Worm (Caenorhabditis elegans): ENCODE measurements around the gene npp-22.
A peak's percentile ranks its signal among the peaks of the same experiment; 100 is the strongest.

The npp-22 gene

ce11 chrV:11773934-11774333 is 40.7 kb upstream of the npp-22 start:
- TF ChIP-seq unc-39 (tag; optimal IDR thresholded peaks at IDR 0.05) (no peak), nhr-28 (tag; optimal IDR thresholded peaks at IDR 0.05) (peak; percentile 34), ctbp-1 (GFP tag; IDR thresholded peaks at IDR 0.05) (no peak), arid-1 (GFP tag; conservative IDR thresholded peaks at IDR 0.05) (no peak), ztf-7 (tag; optimal IDR thresholded peaks at IDR 0.05) (no peak), nhr-237 (tag; optimal IDR thresholded peaks at IDR 0.05) (no peak), dve-1 (tag; optimal IDR thresholded peaks at IDR 0.05; ENCODE audit: insufficient read depth) (peak; percentile 57), egl-43 (GFP tag; IDR thresholded peaks at IDR 0.05) (no peak), mdl-1 (tag; optimal IDR thresholded peaks at IDR 0.05) (no peak), ZK337.2 (GFP tag; IDR thresholded peaks at IDR 0.05) (no peak), spr-1 (tag; optimal IDR thresholded peaks at IDR 0.05) (no peak), daf-12 (tag; optimal IDR thresholded peaks at IDR 0.05) (no peak), zag-1 (tag; optimal IDR thresholded peaks at IDR 0.05) (no peak), F44E2.7 (GFP tag; IDR thresholded peaks at IDR 0.05) (no peak), dmd-6 (GFP tag; IDR thresholded peaks at IDR 0.05) (no peak), unc-62 (GFP tag; optimal IDR thresholded peaks at IDR 0.05 in 1 of 2) (peak in 1 of 2 experiments; percentile 92), unc-62 (tag; optimal IDR thresholded peaks at IDR 0.05) (no peak), nhr-6 (tag; optimal IDR thresholded peaks at IDR 0.05) (no peak), cey-2 (tag; optimal IDR thresholded peaks at IDR 0.05; ENCODE audit: borderline replicate concordance, insufficient read depth) (no peak), mxl-3 (GFP tag; optimal IDR thresholded peaks at IDR 0.05) (no peak), lsy-2 (tag; optimal IDR thresholded peaks at IDR 0.05) (peak in 1 of 2 experiments; percentile 17), nhr-48 (tag; optimal IDR thresholded peaks at IDR 0.05) (no peak), nhr-11 (tag; optimal IDR thresholded peaks at IDR 0.05) (no peak), D1046.2 (GFP tag; IDR thresholded peaks at IDR 0.05) (no peak), hlh-11 (tag; optimal IDR thresholded peaks at IDR 0.05) (peak; percentile 5), zip-11 (GFP tag; IDR thresholded peaks at IDR 0.05) (no peak), fkh-10 (GFP tag; optimal IDR thresholded peaks at IDR 0.05) (no peak), ceh-62 (tag; optimal IDR thresholded peaks at IDR 0.05) (no peak), lin-29 (GFP tag; IDR thresholded peaks at IDR 0.05) (no peak), ceh-44 (GFP tag; IDR thresholded peaks at IDR 0.05) (no peak)

ce11 chrV:11773420-11773819 is 40.1 kb upstream of the npp-22 start, which contains the start of gene bus-18:
bus-18 (plus strand) TSS chrV:11773720.
- no peak for TF ChIP-seq nhr-10 (tag; optimal IDR thresholded peaks at IDR 0.05)
- no peak for TF ChIP-seq daf-12 (tag; optimal IDR thresholded peaks at IDR 0.05)

- TF ChIP-seq D1046.2 (GFP tag; IDR thresholded peaks at IDR 0.05) (0 out of 2 replicates have a peak, but pooled peaks have one; percentile 62), lim-7 (GFP tag; IDR thresholded peaks at IDR 0.05) (no peak), ZK546.5 (tag; optimal IDR thresholded peaks at IDR 0.05) (no peak), ama-1 (optimal IDR thresholded peaks at IDR 0.05) (peak; percentile 82), jun-1 (tag; optimal IDR thresholded peaks at IDR 0.05) (no peak), hlh-11 (tag; optimal IDR thresholded peaks at IDR 0.05) (peak; percentile 22), vab-7 (GFP tag; IDR thresholded peaks at IDR 0.05) (0 out of 2 replicates have a peak, but pooled peaks have one; percentile 16), sdz-12 (GFP tag; optimal IDR thresholded peaks at IDR 0.05) (no peak), pqm-1 (tag; optimal IDR thresholded peaks at IDR 0.05) (no peak), nhr-237 (tag; optimal IDR thresholded peaks at IDR 0.05) (no peak), unc-130 (GFP tag; optimal IDR thresholded peaks at IDR 0.05) (peak; percentile 33), mes-2 (tag; optimal IDR thresholded peaks at IDR 0.05; ENCODE audit: poor library complexity, severe bottlenecking) (peak; percentile 25), fos-1 (tag; optimal IDR thresholded peaks at IDR 0.05) (no peak), set-16 (GFP tag; IDR thresholded peaks at IDR 0.05) (no peak; the same call in 1 of the 2 replicates), F49E8.2 (tag; optimal IDR thresholded peaks at IDR 0.05; ENCODE audit: borderline replicate concordance) (peak; percentile 4), lir-3 (tag; optimal IDR thresholded peaks at IDR 0.05) (no peak), rbr-2 (tag; optimal IDR thresholded peaks at IDR 0.05) (no peak)
Observed at ce11 chrV:11770053-11770517, 36.8 kb upstream of the npp-22 start, which contains the start of gene F55A11.4. F55A11.4 (plus strand) TSS chrV:11770467.

Data from whole organism, L4 larva.